Worm (Caenorhabditis elegans) whole organism, mixed stage, embryonic: ENCODE measurements around the gene vars-1.

Source experiments
- nhr-237 ChIP-seq: fragments of 150-350 bp; optimal IDR thresholded peaks from 2 replicates; lab custom pipeline; 2014; ENCODE audit warnings: missing biosample characterization, missing genetic modification characterization
- nhr-28 ChIP-seq: fragments of 150-350 bp; optimal IDR thresholded peaks from 2 replicates; lab custom pipeline; 2014; ENCODE audit warnings: missing biosample characterization, missing genetic modification characterization
- nhr-76 ChIP-seq: sonication (generic microtip); optimal IDR thresholded peaks from 2 replicates; lab custom pipeline; 2017; ENCODE audit warnings: missing biosample characterization, missing genetic modification characterization
- sptf-1 ChIP-seq: sonication (generic microtip); optimal IDR thresholded peaks from 2 replicates; lab custom pipeline; 2017; ENCODE audit warnings: mild to moderate bottlenecking, missing genetic modification characterization, moderate library complexity, missing compliant biosample characterization

DNA sequence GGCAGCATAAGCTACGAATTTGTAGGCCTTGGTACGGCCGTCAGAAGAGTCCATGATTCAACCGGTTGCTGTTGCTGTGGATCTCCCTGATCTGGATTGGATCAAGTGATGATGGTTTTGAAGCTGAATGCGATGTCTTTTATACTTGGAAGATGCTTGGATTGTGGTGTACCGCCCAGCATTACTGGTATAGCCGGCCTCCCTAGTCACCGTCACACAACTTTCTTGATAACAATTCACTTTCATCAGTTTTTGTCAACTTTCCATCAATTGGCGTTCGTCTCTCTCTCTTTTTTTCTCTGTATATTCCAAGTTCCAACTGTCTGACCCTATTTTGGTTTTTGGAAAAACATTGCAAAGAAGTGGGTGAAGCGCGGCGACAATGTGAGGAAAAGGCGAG, 19.6 kb downstream of the vars-1 start, which contains the start of gene col-43:
- TF ChIP-seq nhr-28 (tag; lab: Kevin White, UChicago), result no peak
- no peak for TF ChIP-seq sptf-1
- no peak for TF ChIP-seq nhr-237
- no peak for TF ChIP-seq nhr-76 (tag; lab: Kevin White, UChicago)
